Fruit fly (Drosophila melanogaster) whole organism, pupa: ENCODE data around the gene RpS30.

ENCODE experiments used
- CG10348 ChIP-seq: fragments of 200-800 bp; sonication (Bioruptor generic); IDR thresholded peaks from 2 replicates; pipeline ENCODE4 v1.3.6; 2022; ENCODE audit warnings: missing biosample characterization, missing genetic modification characterization
- CG12605 ChIP-seq: fragments of 200-800 bp; sonication (Bioruptor generic); IDR thresholded peaks from 2 replicates; pipeline ENCODE4 v1.3.6; 2022; ENCODE audit warnings: missing biosample characterization, missing genetic modification characterization
- CG13204 ChIP-seq: fragments of 200-800 bp; sonication (Bioruptor generic); optimal IDR thresholded peaks from 2 replicates; lab custom pipeline; 2018; ENCODE audit warnings: missing biosample characterization, mild to moderate bottlenecking, missing genetic modification characterization, moderate library complexity
- CG14655 ChIP-seq: fragments of 200-800 bp; sonication (Bioruptor generic); optimal IDR thresholded peaks from 3 replicates; lab custom pipeline; 2017; ENCODE audit warnings: mild to moderate bottlenecking, missing biosample characterization, missing genetic modification reagents, missing genetic modification characterization
- CG15710 ChIP-seq: fragments of 200-800 bp; sonication (Bioruptor generic); optimal IDR thresholded peaks from 2 replicates; lab custom pipeline; 2018; ENCODE audit warnings: missing biosample characterization, mild to moderate bottlenecking, missing genetic modification characterization, moderate library complexity
- CG17806 ChIP-seq: fragments of 200-800 bp; sonication (Bioruptor generic); optimal IDR thresholded peaks from 2 replicates; lab custom pipeline; 2018; ENCODE audit warnings: missing biosample characterization, mild to moderate bottlenecking, missing genetic modification characterization, moderate library complexity
- CG32121 ChIP-seq: fragments of 200-800 bp; sonication (Bioruptor generic); IDR thresholded peaks from 2 replicates; pipeline ENCODE4 v1.3.6; 2022; ENCODE audit warnings: missing biosample characterization, missing genetic modification characterization
- CG34367 ChIP-seq: fragments of 200-800 bp; sonication (Bioruptor generic); optimal IDR thresholded peaks from 2 replicates; lab custom pipeline; 2018; ENCODE audit warnings: missing biosample characterization, mild to moderate bottlenecking, missing genetic modification characterization
- CG4496 ChIP-seq: fragments of 200-800 bp; sonication (Bioruptor generic); IDR thresholded peaks from 3 replicates; pipeline ENCODE4 v1.3.6; 2022; ENCODE audit warnings: missing biosample characterization, missing genetic modification characterization
- CG8159 ChIP-seq: fragments of 200-800 bp; sonication (Bioruptor generic); optimal IDR thresholded peaks from 3 replicates; lab custom pipeline; 2018; ENCODE audit warnings: missing biosample characterization, mild to moderate bottlenecking, missing genetic modification characterization, moderate library complexity
- CG8301 ChIP-seq: fragments of 200-800 bp; sonication (Bioruptor generic); optimal IDR thresholded peaks from 2 replicates; lab custom pipeline; 2018; ENCODE audit warnings: missing biosample characterization, mild to moderate bottlenecking, missing genetic modification characterization
- CG9948 ChIP-seq: fragments of 200-800 bp; sonication (Bioruptor generic); optimal IDR thresholded peaks from 2 replicates; lab custom pipeline; 2018; ENCODE audit warnings: missing biosample characterization, mild to moderate bottlenecking, missing genetic modification characterization, moderate library complexity
- D1 ChIP-seq: fragments of 200-800 bp; sonication (Bioruptor generic); optimal IDR thresholded peaks from 2 replicates; lab custom pipeline; 2018; ENCODE audit warnings: missing biosample characterization, mild to moderate bottlenecking, missing genetic modification characterization, moderate library complexity
- EcR ChIP-seq: fragments of 200-800 bp; sonication (Bioruptor generic); optimal IDR thresholded peaks from 3 replicates; lab custom pipeline; 2019; ENCODE audit warnings: missing biosample characterization, missing genetic modification characterization, mild to moderate bottlenecking, moderate library complexity, missing genetic modification reagents
- Ets98B ChIP-seq: fragments of 200-800 bp; sonication (Bioruptor generic); IDR thresholded peaks from 2 replicates; pipeline ENCODE4 v1.3.6; 2022; ENCODE audit warnings: missing biosample characterization, missing genetic modification characterization
- Pif1A ChIP-seq: fragments of 200-800 bp; sonication (Bioruptor generic); optimal IDR thresholded peaks from 3 replicates; lab custom pipeline; 2016; ENCODE audit warnings: missing biosample characterization, missing genetic modification characterization
- Pif1B ChIP-seq: fragments of 200-800 bp; sonication (Bioruptor generic); optimal IDR thresholded peaks from 3 replicates; lab custom pipeline; 2016; ENCODE audit warnings: missing biosample characterization, missing genetic modification characterization
- Snoo ChIP-seq: fragments of 200-800 bp; sonication (Bioruptor generic); optimal IDR thresholded peaks from 3 replicates; lab custom pipeline; 2017; ENCODE audit warnings: missing biosample characterization, mild to moderate bottlenecking, missing genetic modification characterization, inconsistent platforms
- fd96Ca ChIP-seq: fragments of 200-800 bp; sonication (Bioruptor generic); IDR thresholded peaks from 3 replicates; pipeline ENCODE4 v1.3.6; 2022; ENCODE audit warnings: missing biosample characterization, missing genetic modification characterization
- gl ChIP-seq: fragments of 200-800 bp; sonication (Bioruptor generic); optimal IDR thresholded peaks from 2 replicates; lab custom pipeline; 2018; ENCODE audit warnings: missing biosample characterization, mild to moderate bottlenecking, missing genetic modification characterization
- rn ChIP-seq: fragments of 200-800 bp; sonication (Bioruptor generic); IDR thresholded peaks from 2 replicates; pipeline ENCODE4 v1.3.6; 2022; ENCODE audit warnings: missing biosample characterization, missing genetic modification characterization

RpS30 gene

dm6 chr3R:20830963-20831362 is 19.4 kb upstream of the RpS30 start, which contains the start of gene CG31223:
CG31223 (plus strand) TSS chr3R:20831127.
- TF ChIP-seq CG8301 (tag; lab: Kevin White, UChicago), result no peak

dm6 chr3R:20832689-20833524 is 17.4 kb upstream of the RpS30 start, which contains the start of gene Synd:
Synd (plus strand) TSS chr3R:20832799.
- TF ChIP-seq CG14655 (GFP tag; lab: Kevin White, UChicago), result peak; percentile 27
- TF ChIP-seq Pif1A, result peak; percentile 42
- TF ChIP-seq D1, result no peak
- TF ChIP-seq CG12605, result 0 out of 2 replicates have a peak, but pooled peaks have one; percentile 17
- TF ChIP-seq CG9948 (tag; lab: Kevin White, UChicago), result no peak
- no peak for TF ChIP-seq CG32121 (GFP tag; lab: Robert Waterston, UW)
- TF ChIP-seq EcR, result peak; percentile 76
- peak; percentile 6 for TF ChIP-seq Snoo
- no peak for TF ChIP-seq CG17806 (tag; lab: Kevin White, UChicago)
- TF ChIP-seq rn (GFP tag; lab: Robert Waterston, UW), result no peak
- TF ChIP-seq CG4496, result peak; percentile 48; the same call in 2 of the 3 replicates
- peak; percentile 12 for TF ChIP-seq Pif1B (GFP tag; lab: Kevin White, UChicago)
- TF ChIP-seq CG13204 (GFP tag; lab: Kevin White, UChicago), result no peak
- peak; percentile 13; the same call in 1 of the 2 replicates for TF ChIP-seq Ets98B
- no peak for TF ChIP-seq CG34367 (tag; lab: Kevin White, UChicago)
- no peak for TF ChIP-seq CG10348 (GFP tag; lab: Robert Waterston, UW)
- TF ChIP-seq gl, result peak; percentile 31
- TF ChIP-seq CG15710, result peak; percentile 8
- TF ChIP-seq CG8159 (tag; lab: Kevin White, UChicago), result no peak
- peak; percentile 34 for TF ChIP-seq CG8301 (tag; lab: Kevin White, UChicago)
- no peak for TF ChIP-seq fd96Ca (GFP tag; lab: Robert Waterston, UW)
- TF ChIP-seq, all 21 proteins: peak for 11

dm6 chr3R:20833664-20834063 is 16.7 kb upstream of the RpS30 start:
- TF ChIP-seq CG34367 (tag; lab: Kevin White, UChicago) (no peak), gl (no peak), CG32121 (GFP tag; lab: Robert Waterston, UW) (no peak), CG9948 (tag; lab: Kevin White, UChicago) (peak; percentile 3), CG15710 (peak; percentile 10), CG10348 (GFP tag; lab: Robert Waterston, UW) (no peak), CG8159 (tag; lab: Kevin White, UChicago) (no peak), CG14655 (GFP tag; lab: Kevin White, UChicago) (peak; percentile 5), CG12605 (no peak), D1 (no peak), Snoo (no peak), Ets98B (peak; percentile 33), rn (GFP tag; lab: Robert Waterston, UW) (no peak), CG8301 (tag; lab: Kevin White, UChicago) (peak; percentile 12), CG4496 (peak; percentile 63; the same call in 1 of the 3 replicates), Pif1A (peak; percentile 5), fd96Ca (GFP tag; lab: Robert Waterston, UW) (peak; percentile 21; the same call in 1 of the 3 replicates), EcR (no peak), Pif1B (GFP tag; lab: Kevin White, UChicago) (no peak), CG17806 (tag; lab: Kevin White, UChicago) (no peak), CG13204 (GFP tag; lab: Kevin White, UChicago) (no peak)
- TF ChIP-seq, all 21 proteins: peak for 8

dm6 chr3R:20834770-20835183 is 15.5 kb upstream of the RpS30 start:
- no peak for TF ChIP-seq fd96Ca (GFP tag; lab: Robert Waterston, UW)
- no peak for TF ChIP-seq EcR
- TF ChIP-seq CG14655 (GFP tag; lab: Kevin White, UChicago), result no peak
- no peak for TF ChIP-seq CG8301 (tag; lab: Kevin White, UChicago)
- no peak for TF ChIP-seq CG32121 (GFP tag; lab: Robert Waterston, UW)

dm6 chr3R:20835531-20835930 is 14.8 kb upstream of the RpS30 start:
- no peak for TF ChIP-seq CG32121 (GFP tag; lab: Robert Waterston, UW)
- TF ChIP-seq Pif1B (GFP tag; lab: Kevin White, UChicago), result peak; percentile 18
- TF ChIP-seq Snoo, result peak; percentile 6
- peak; percentile 36 for TF ChIP-seq EcR

dm6 chr3R:20836257-20836856 is 14.0 kb upstream of the RpS30 start:
- peak; percentile 72 for TF ChIP-seq CG14655 (GFP tag; lab: Kevin White, UChicago)
- no peak for TF ChIP-seq CG34367 (tag; lab: Kevin White, UChicago)
- TF ChIP-seq CG12605, result no peak
- TF ChIP-seq fd96Ca (GFP tag; lab: Robert Waterston, UW), result no peak
- TF ChIP-seq CG4496, result 0 out of 3 replicates have a peak, but pooled peaks have one; percentile 23
- no peak for TF ChIP-seq gl
- no peak for TF ChIP-seq CG8159 (tag; lab: Kevin White, UChicago)
- no peak for TF ChIP-seq CG9948 (tag; lab: Kevin White, UChicago)
- TF ChIP-seq rn (GFP tag; lab: Robert Waterston, UW), result no peak
- TF ChIP-seq CG17806 (tag; lab: Kevin White, UChicago), result peak; percentile 0
- peak; percentile 49 for TF ChIP-seq CG8301 (tag; lab: Kevin White, UChicago)
- peak; percentile 8 for TF ChIP-seq Pif1B (GFP tag; lab: Kevin White, UChicago)
- peak; percentile 17 for TF ChIP-seq Pif1A
- no peak for TF ChIP-seq Ets98B
- no peak for TF ChIP-seq CG32121 (GFP tag; lab: Robert Waterston, UW)
- TF ChIP-seq CG10348 (GFP tag; lab: Robert Waterston, UW), result no peak
- TF ChIP-seq Snoo, result no peak
- TF ChIP-seq EcR, result no peak
- TF ChIP-seq D1, result no peak
- TF ChIP-seq CG15710, result peak; percentile 6
- no peak for TF ChIP-seq CG13204 (GFP tag; lab: Kevin White, UChicago)
